Worm (Caenorhabditis elegans): ENCODE results near the gene C09G5.14.

- TF ChIP-seq ama-1 (optimal IDR thresholded peaks at IDR 0.05) (no peak), hmbx-1 (tag; optimal IDR thresholded peaks at IDR 0.05) (no peak)
Observed at ce11 chrII:10753694-10754093, 30.7 kb upstream of the C09G5.14 start.

Measured in whole organism, early embryonic.